Fruit fly (Drosophila melanogaster) whole organism, embryonic: ENCODE results near the gene Gdh.

ENCODE experiments used
- Adf1 ChIP-seq: fragments of 200-800 bp; sonication (Bioruptor generic); IDR thresholded peaks from 2 replicates; pipeline ENCODE4 v1.3.6; 2022; ENCODE audit warnings: missing biosample characterization, missing genetic modification characterization
- Atf3 ChIP-seq: fragments of 200-800 bp; sonication (Bioruptor generic); optimal IDR thresholded peaks from 3 replicates; lab custom pipeline; 2016; ENCODE audit warnings: missing biosample characterization, missing genetic modification characterization
- CG1024 ChIP-seq: fragments of 200-800 bp; sonication (Bioruptor generic); IDR thresholded peaks from 2 replicates; pipeline ENCODE4 v1.3.6; 2022; ENCODE audit warnings: missing biosample characterization, missing genetic modification characterization
- CG11247 ChIP-seq: fragments of 200-800 bp; sonication (Bioruptor generic); IDR thresholded peaks from 2 replicates; pipeline ENCODE4 v1.3.6; 2022; ENCODE audit warnings: missing biosample characterization, missing genetic modification characterization
- CG12219 ChIP-seq: fragments of 200-800 bp; sonication (Bioruptor generic); optimal IDR thresholded peaks from 3 replicates; lab custom pipeline; 2018; ENCODE audit warnings: missing biosample characterization, mild to moderate bottlenecking, missing genetic modification characterization
- CG12659 ChIP-seq: fragments of 200-800 bp; sonication (Bioruptor generic); optimal IDR thresholded peaks from 3 replicates; lab custom pipeline; 2017; ENCODE audit warnings: mild to moderate bottlenecking, missing biosample characterization, missing genetic modification reagents, missing genetic modification characterization
- CG12769 ChIP-seq: fragments of 200-800 bp; sonication (Bioruptor generic); optimal IDR thresholded peaks from 2 replicates; lab custom pipeline; 2019; ENCODE audit warnings: missing biosample characterization, mild to moderate bottlenecking, missing genetic modification characterization, moderate library complexity
- CG13123 ChIP-seq: fragments of 200-800 bp; sonication (Bioruptor generic); optimal IDR thresholded peaks from 2 replicates; lab custom pipeline; 2016; ENCODE audit warnings: missing biosample characterization, missing genetic modification characterization
- CG14710 ChIP-seq: fragments of 200-800 bp; sonication (Bioruptor generic); optimal IDR thresholded peaks from 3 replicates; lab custom pipeline; 2019; ENCODE audit warnings: missing biosample characterization, mild to moderate bottlenecking, missing genetic modification characterization, moderate library complexity
- CG17829 ChIP-seq: fragments of 200-800 bp; optimal IDR thresholded peaks from 2 replicates; lab custom pipeline; 2019; ENCODE audit warnings: missing biosample characterization, mild to moderate bottlenecking, missing genetic modification characterization, moderate library complexity
- CG18599 ChIP-seq: fragments of 200-800 bp; sonication (Bioruptor generic); optimal IDR thresholded peaks from 3 replicates; lab custom pipeline; 2017; ENCODE audit warnings: missing biosample characterization, missing genetic modification characterization, mild to moderate bottlenecking, moderate library complexity, missing genetic modification reagents
- CG31441 ChIP-seq: fragments of 200-800 bp; sonication (Bioruptor generic); IDR thresholded peaks from 2 replicates; pipeline ENCODE4 v1.3.6; 2022; ENCODE audit warnings: missing biosample characterization, missing genetic modification characterization
- CG4730 ChIP-seq: fragments of 200-800 bp; sonication (Bioruptor generic); IDR thresholded peaks from 2 replicates; pipeline ENCODE4 v1.3.6; 2022; ENCODE audit warnings: missing biosample characterization, missing genetic modification characterization
- CG6683 ChIP-seq: fragments of 200-800 bp; sonication (Bioruptor generic); optimal IDR thresholded peaks from 2 replicates; lab custom pipeline; 2017; ENCODE audit warnings: missing biosample characterization, mild to moderate bottlenecking, missing genetic modification characterization, missing genetic modification reagents
- CG6689 ChIP-seq: fragments of 200-800 bp; sonication (Bioruptor generic); IDR thresholded peaks from 2 replicates; pipeline ENCODE4 v1.3.6; 2022; ENCODE audit warnings: missing biosample characterization, missing genetic modification characterization
- CG7745 ChIP-seq: fragments of 200-800 bp; sonication (Bioruptor generic); optimal IDR thresholded peaks from 2 replicates; lab custom pipeline; 2018; ENCODE audit warnings: missing biosample characterization, mild to moderate bottlenecking, missing genetic modification characterization, moderate library complexity
- CG9727 ChIP-seq: fragments of 200-800 bp; sonication (Bioruptor generic); optimal IDR thresholded peaks from 3 replicates; lab custom pipeline; 2017; ENCODE audit warnings: missing biosample characterization, mild to moderate bottlenecking, missing genetic modification characterization
- Camta ChIP-seq: fragments of 200-800 bp; sonication (Bioruptor generic); optimal IDR thresholded peaks from 2 replicates; lab custom pipeline; 2016; ENCODE audit warnings: missing biosample characterization, missing genetic modification characterization
- D19A ChIP-seq: fragments of 200-800 bp; optimal IDR thresholded peaks from 3 replicates; lab custom pipeline; 2019; ENCODE audit warnings: missing biosample characterization, mild to moderate bottlenecking, missing genetic modification characterization, moderate library complexity
- D19B ChIP-seq: fragments of 200-800 bp; sonication (Bioruptor generic); optimal IDR thresholded peaks from 2 replicates; lab custom pipeline; 2017; ENCODE audit warnings: missing biosample characterization, mild to moderate bottlenecking, missing genetic modification characterization
- Dip2 ChIP-seq: fragments of 200-800 bp; sonication (Bioruptor generic); IDR thresholded peaks from 2 replicates; pipeline ENCODE4 v1.3.6; 2022; ENCODE audit warnings: missing biosample characterization, missing genetic modification characterization
- Dll ChIP-seq: fragments of 200-800 bp; sonication (Bioruptor generic); IDR thresholded peaks from 4 replicates; pipeline ENCODE4 v1.3.6; 2022; ENCODE audit warnings: missing biosample characterization, missing genetic modification characterization; ENCODE audit not compliant: partially characterized antibody
- GATAe ChIP-seq: fragments of 200-800 bp; sonication (Bioruptor generic); conservative IDR thresholded peaks from 2 replicates; pipeline ENCODE4 v1.3.6; 2022; ENCODE audit warnings: missing biosample characterization, missing genetic modification characterization
- Gug ChIP-seq: fragments of 200-800 bp; sonication (Bioruptor generic); IDR thresholded peaks from 4 replicates; pipeline ENCODE4 v1.3.6; 2022; ENCODE audit warnings: missing biosample characterization, missing genetic modification characterization
- Hsf ChIP-seq: fragments of 200-800 bp; sonication (Bioruptor generic); optimal IDR thresholded peaks from 3 replicates; lab custom pipeline; 2016; ENCODE audit warnings: missing biosample characterization, missing genetic modification characterization
- Mad ChIP-seq: fragments of 200-800 bp; sonication (Bioruptor generic); optimal IDR thresholded peaks from 2 replicates; lab custom pipeline; 2016; ENCODE audit warnings: missing biosample characterization, missing genetic modification characterization
- NC2β ChIP-seq: fragments of 200-800 bp; sonication (Bioruptor generic); optimal IDR thresholded peaks from 2 replicates; lab custom pipeline; 2016; ENCODE audit warnings: missing biosample characterization, missing genetic modification characterization
- NfI ChIP-seq: fragments of 200-800 bp; sonication (Bioruptor generic); optimal IDR thresholded peaks from 3 replicates; lab custom pipeline; 2018; ENCODE audit warnings: missing biosample characterization, mild to moderate bottlenecking, missing genetic modification characterization, moderate library complexity
- Poxn ChIP-seq: fragments of 200-800 bp; sonication (Bioruptor generic); IDR thresholded peaks from 2 replicates; pipeline ENCODE4 v1.3.6; 2022; ENCODE audit warnings: missing biosample characterization, missing genetic modification characterization
- Scr ChIP-seq: fragments of 200-800 bp; sonication (Bioruptor generic); IDR thresholded peaks from 2 replicates; pipeline ENCODE4 v1.3.6; 2022; ENCODE audit warnings: missing biosample characterization, missing genetic modification characterization; ENCODE audit not compliant: partially characterized antibody
- Vsx1 ChIP-seq: fragments of 200-800 bp; sonication (Bioruptor generic); optimal IDR thresholded peaks from 2 replicates; lab custom pipeline; 2017; ENCODE audit warnings: missing biosample characterization, mild to moderate bottlenecking, missing genetic modification characterization, missing genetic modification reagents
- abd-A ChIP-seq: fragments of 200-800 bp; sonication (Bioruptor generic); optimal IDR thresholded peaks from 3 replicates; lab custom pipeline; 2019; ENCODE audit warnings: missing biosample characterization, mild to moderate bottlenecking, missing genetic modification characterization, moderate library complexity
- aop ChIP-seq: fragments of 200-800 bp; sonication (Bioruptor generic); IDR thresholded peaks from 2 replicates; pipeline ENCODE4 v1.3.6; 2022; ENCODE audit warnings: missing biosample characterization, missing genetic modification characterization
- chinmo ChIP-seq: fragments of 200-800 bp; sonication (Bioruptor generic); IDR thresholded peaks from 4 replicates; pipeline ENCODE4 v1.3.6; 2022; ENCODE audit warnings: missing biosample characterization, missing genetic modification characterization; ENCODE audit not compliant: partially characterized antibody
- dmrt11E ChIP-seq: fragments of 200-800 bp; sonication (Bioruptor generic); optimal IDR thresholded peaks from 3 replicates; lab custom pipeline; 2018; ENCODE audit warnings: missing biosample characterization, mild to moderate bottlenecking, missing genetic modification characterization, moderate library complexity
- emc ChIP-seq: fragments of 200-800 bp; sonication (Bioruptor generic); optimal IDR thresholded peaks from 2 replicates; lab custom pipeline; 2016; ENCODE audit warnings: missing biosample characterization, missing genetic modification characterization
- exex ChIP-seq: fragments of 200-800 bp; sonication (Bioruptor generic); optimal IDR thresholded peaks from 4 replicates; lab custom pipeline; 2018; ENCODE audit warnings: missing biosample characterization, mild to moderate bottlenecking, missing genetic modification characterization, moderate library complexity
- eyg ChIP-seq: fragments of 200-800 bp; sonication (Bioruptor generic); optimal IDR thresholded peaks from 3 replicates; lab custom pipeline; 2016; ENCODE audit warnings: missing biosample characterization, missing genetic modification characterization
- fd102C ChIP-seq: fragments of 200-800 bp; sonication (Bioruptor generic); optimal IDR thresholded peaks from 2 replicates; lab custom pipeline; 2018; ENCODE audit warnings: missing biosample characterization, mild to moderate bottlenecking, missing genetic modification characterization, moderate library complexity
- fd3F ChIP-seq: fragments of 200-800 bp; sonication (Bioruptor generic); optimal IDR thresholded peaks from 2 replicates; lab custom pipeline; 2018; ENCODE audit warnings: missing biosample characterization, mild to moderate bottlenecking, missing genetic modification characterization, moderate library complexity
- h ChIP-seq: fragments of >200 bp; optimal IDR thresholded peaks from 2 replicates; lab custom pipeline; 2017
- lilli ChIP-seq: fragments of 200-800 bp; sonication (Bioruptor generic); optimal IDR thresholded peaks from 3 replicates; lab custom pipeline; 2016; ENCODE audit warnings: missing biosample characterization, missing genetic modification characterization
- nau ChIP-seq: fragments of 200-800 bp; sonication (Bioruptor generic); optimal IDR thresholded peaks from 3 replicates; lab custom pipeline; 2017; ENCODE audit warnings: missing biosample characterization, mild to moderate bottlenecking, missing genetic modification characterization, missing genetic modification reagents
- nmo ChIP-seq: fragments of 200-800 bp; sonication (Bioruptor generic); optimal IDR thresholded peaks from 2 replicates; lab custom pipeline; 2018; ENCODE audit warnings: missing biosample characterization, mild to moderate bottlenecking, missing genetic modification characterization, moderate library complexity
- run ChIP-seq: fragments of 200-800 bp; sonication (Bioruptor generic); optimal IDR thresholded peaks from 3 replicates; lab custom pipeline; 2018; ENCODE audit warnings: missing biosample characterization, mild to moderate bottlenecking, missing genetic modification characterization
- stwl ChIP-seq: fragments of 200-800 bp; sonication (Bioruptor generic); optimal IDR thresholded peaks from 3 replicates; lab custom pipeline; 2018; ENCODE audit warnings: missing biosample characterization, mild to moderate bottlenecking, missing genetic modification characterization, moderate library complexity
- tio ChIP-seq: fragments of 200-800 bp; sonication (Bioruptor generic); optimal IDR thresholded peaks from 2 replicates; lab custom pipeline; 2017; ENCODE audit warnings: missing biosample characterization, missing genetic modification characterization, inconsistent platforms
- tll ChIP-seq, 2 experiments: fragments of 200-800 bp in 1 of 2; fragments of >200 bp in 1 of 2; sonication (Bioruptor generic) in 1 of 2; optimal IDR thresholded peaks; 2 replicates each; lab custom pipeline; 2017 to 2019; ENCODE audit warnings: missing biosample characterization in 2 of 2, missing genetic modification characterization in 2 of 2, mild to moderate bottlenecking in 1 of 2, moderate library complexity in 1 of 2

The Gdh gene

dm6 chr3R:23888273-23889220 lies 54.4 kb downstream of the Gdh start (continued):
- no peak for TF ChIP-seq GATAe (GFP tag; lab: Robert Waterston, UW)
- no peak for TF ChIP-seq NfI
- TF ChIP-seq abd-A, result no peak
- no peak for TF ChIP-seq h (lab: Kevin White, UChicago)
- peak; percentile 3 for TF ChIP-seq dmrt11E (tag; lab: Kevin White, UChicago)
- no peak for TF ChIP-seq Camta (GFP tag; lab: Kevin White, UChicago)
- TF ChIP-seq Gug (GFP tag; lab: Robert Waterston, UW), result no peak
- no peak for TF ChIP-seq Scr (GFP tag; lab: Robert Waterston, UW)
- no peak for TF ChIP-seq D19A (tag; lab: Kevin White, UChicago)
- TF ChIP-seq eyg (GFP tag; lab: Kevin White, UChicago), result no peak
- no peak for TF ChIP-seq Hsf (GFP tag; lab: Kevin White, UChicago)
- no peak for TF ChIP-seq tll (GFP tag; optimal IDR thresholded peaks at IDR 0.05; lab: Kevin White, UChicago)
- TF ChIP-seq stwl (tag; lab: Kevin White, UChicago), result no peak
- TF ChIP-seq lilli (GFP tag; lab: Kevin White, UChicago), result peak; percentile 5
- 0 out of 4 replicates have a peak, but pooled peaks have one; percentile 26 for TF ChIP-seq chinmo
- TF ChIP-seq CG1024 (GFP tag; lab: Robert Waterston, UW), result no peak
- TF ChIP-seq Vsx1 (GFP tag; lab: Kevin White, UChicago), result no peak
- TF ChIP-seq nau, result no peak
- TF ChIP-seq Poxn (GFP tag; lab: Robert Waterston, UW), result no peak
- TF ChIP-seq CG7745 (tag; lab: Kevin White, UChicago), result no peak
- TF ChIP-seq CG12659, result no peak
- no peak for TF ChIP-seq CG14710 (tag; lab: Kevin White, UChicago)
- 0 out of 2 replicates have a peak, but pooled peaks have one; percentile 30 for TF ChIP-seq aop (GFP tag; lab: Robert Waterston, UW)
- no peak; the same call in 1 of the 2 replicates for TF ChIP-seq CG6689 (GFP tag; lab: Robert Waterston, UW)
- no peak for TF ChIP-seq CG6683 (GFP tag; lab: Kevin White, UChicago)
- no peak for TF ChIP-seq Atf3 (GFP tag; lab: Kevin White, UChicago)
- no peak for TF ChIP-seq Dip2 (GFP tag; lab: Robert Waterston, UW)
- TF ChIP-seq NC2β (GFP tag; lab: Kevin White, UChicago), result no peak
- no peak for TF ChIP-seq CG12769 (tag; lab: Kevin White, UChicago)
- no peak for TF ChIP-seq D19B
- TF ChIP-seq fd3F (GFP tag; lab: Kevin White, UChicago), result no peak
- peak; percentile 47 for TF ChIP-seq CG18599
- TF ChIP-seq CG11247 (GFP tag; lab: Robert Waterston, UW), result no peak
- TF ChIP-seq Mad (GFP tag; lab: Kevin White, UChicago), result no peak
- TF ChIP-seq CG31441 (GFP tag; lab: Robert Waterston, UW), result 0 out of 2 replicates have a peak, but pooled peaks have one; percentile 13
- TF ChIP-seq CG12219 (GFP tag; lab: Kevin White, UChicago), result no peak
- no peak for TF ChIP-seq exex
- TF ChIP-seq Adf1 (GFP tag; lab: Robert Waterston, UW), result no peak
- no peak for TF ChIP-seq tio (GFP tag; lab: Kevin White, UChicago)
- 0 out of 2 replicates have a peak, but pooled peaks have one; percentile 30 for TF ChIP-seq CG4730 (GFP tag; lab: Robert Waterston, UW)
- no peak for TF ChIP-seq emc (GFP tag; lab: Kevin White, UChicago)
- peak; percentile 24 for TF ChIP-seq nmo (GFP tag; lab: Kevin White, UChicago)
- peak; percentile 8 for TF ChIP-seq CG17829
- TF ChIP-seq Dll (GFP tag; lab: Robert Waterston, UW), result no peak
- no peak for TF ChIP-seq fd102C (GFP tag; lab: Kevin White, UChicago)
- TF ChIP-seq CG13123, result no peak
- TF ChIP-seq CG9727 (GFP tag; lab: Kevin White, UChicago), result no peak
- TF ChIP-seq run (tag; lab: Kevin White, UChicago), result no peak
